Fruit fly (Drosophila melanogaster): ENCODE results near the gene Shal.

dm6 chr3L:19521093-19521492, 63.3 kb downstream of the Shal start:
- no peak for TF ChIP-seq Ets98B (GFP tag; IDR thresholded peaks at IDR 0.05)
- TF ChIP-seq CG8159 (tag; optimal IDR thresholded peaks at IDR 0.05): no peak
- TF ChIP-seq Pif1A (GFP tag; optimal IDR thresholded peaks at IDR 0.05): no peak
- no peak for TF ChIP-seq EcR (GFP tag; optimal IDR thresholded peaks at IDR 0.05)
- no peak for TF ChIP-seq CG10348 (GFP tag; IDR thresholded peaks at IDR 0.05)
- TF ChIP-seq CG13204 (GFP tag; optimal IDR thresholded peaks at IDR 0.05): no peak
- no peak for TF ChIP-seq D1 (tag; optimal IDR thresholded peaks at IDR 0.05)
- TF ChIP-seq rn (GFP tag; IDR thresholded peaks at IDR 0.05): no peak
- TF ChIP-seq fd96Ca (GFP tag; IDR thresholded peaks at IDR 0.05): no peak
